Worm (Caenorhabditis elegans): ENCODE data around the gene Y41D4A.4.

Y41D4A.4 gene

ce11 chrIV:1768288-1768687 is 22.5 kb downstream of the Y41D4A.4 start, which contains the start of gene col-108:
col-108 (plus strand) TSS chrIV:1768588.
- no peak for TF ChIP-seq lin-15B (tag; optimal IDR thresholded peaks at IDR 0.05)
- no peak for TF ChIP-seq ceh-82 (tag; optimal IDR thresholded peaks at IDR 0.05)
- TF ChIP-seq mab-9 (GFP tag; IDR thresholded peaks at IDR 0.05): no peak
- TF ChIP-seq egl-27 (tag; optimal IDR thresholded peaks at IDR 0.05): no peak
- no peak for TF ChIP-seq fkh-4 (tag; optimal IDR thresholded peaks at IDR 0.05; ENCODE audit: borderline replicate concordance)
- no peak for TF ChIP-seq aly-2 (tag; optimal IDR thresholded peaks at IDR 0.05)
- TF ChIP-seq C34B4.2 (tag; optimal IDR thresholded peaks at IDR 0.05): no peak
- no peak for TF ChIP-seq F16B12.6 (tag; optimal IDR thresholded peaks at IDR 0.05)
- no peak for TF ChIP-seq elt-3 (tag; optimal IDR thresholded peaks at IDR 0.05)
- no peak for TF ChIP-seq snu-23 (GFP tag; optimal IDR thresholded peaks at IDR 0.05)
- TF ChIP-seq lsy-2 (tag; optimal IDR thresholded peaks at IDR 0.05): no peak
- no peak for TF ChIP-seq C04F5.9 (tag; optimal IDR thresholded peaks at IDR 0.05)
- TF ChIP-seq nhr-12 (tag; optimal IDR thresholded peaks at IDR 0.05): no peak
- no peak for TF ChIP-seq unc-98 (GFP tag; IDR thresholded peaks at IDR 0.05)
- no peak for TF ChIP-seq tlp-1 (tag; optimal IDR thresholded peaks at IDR 0.05)
- TF ChIP-seq pqm-1 (tag; optimal IDR thresholded peaks at IDR 0.05): no peak
- no peak for TF ChIP-seq dsc-1 (tag; optimal IDR thresholded peaks at IDR 0.05)
- TF ChIP-seq unc-30 (tag; optimal IDR thresholded peaks at IDR 0.05): no peak
- no peak for TF ChIP-seq fos-1 (tag; optimal IDR thresholded peaks at IDR 0.05)
- TF ChIP-seq pag-3 (tag; optimal IDR thresholded peaks at IDR 0.05; ENCODE audit: borderline replicate concordance, insufficient read depth): no peak

ce11 chrIV:1769074-1769473 is 23.3 kb downstream of the Y41D4A.4 start:
- peak; percentile 71 for TF ChIP-seq ceh-8 (GFP tag; optimal IDR thresholded peaks at IDR 0.05)
- TF ChIP-seq hlh-4 (tag; optimal IDR thresholded peaks at IDR 0.05): no peak
- TF ChIP-seq ets-5 (GFP tag; IDR thresholded peaks at IDR 0.05): 0 out of 2 replicates have a peak, but pooled peaks have one; percentile 41

DNA sequence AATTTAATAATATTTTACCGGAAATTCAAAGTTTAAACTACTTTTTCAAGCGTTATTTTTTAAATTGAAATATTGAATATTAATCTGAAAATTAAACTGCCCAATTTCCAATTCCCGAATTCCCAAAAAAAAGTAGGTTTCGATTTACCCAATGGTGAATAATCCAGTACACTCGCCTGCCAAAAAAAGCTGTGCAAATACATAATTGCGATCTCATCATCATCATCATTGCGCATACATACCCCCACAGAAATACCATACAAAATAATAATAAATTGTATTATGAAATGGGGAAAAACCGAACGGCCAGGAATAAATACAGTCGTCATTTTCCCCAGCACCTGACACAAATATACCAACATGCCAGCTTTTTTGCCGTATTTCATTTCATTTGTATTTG is 26.0 kb downstream of the Y41D4A.4 start, which contains the start of gene Y41D4A.1:
TSS of gene Y41D4A.1 (plus strand) at position 301 of the 400 bp plus-strand sequence.
- TF ChIP-seq efl-1 (optimal IDR thresholded peaks at IDR 0.05) (no peak), efl-1 (GFP tag; optimal IDR thresholded peaks at IDR 0.05 in 1 of 2) (peak in 1 of 2 experiments; percentile 9), egl-13 (tag; optimal IDR thresholded peaks at IDR 0.05) (no peak)

DNA sequence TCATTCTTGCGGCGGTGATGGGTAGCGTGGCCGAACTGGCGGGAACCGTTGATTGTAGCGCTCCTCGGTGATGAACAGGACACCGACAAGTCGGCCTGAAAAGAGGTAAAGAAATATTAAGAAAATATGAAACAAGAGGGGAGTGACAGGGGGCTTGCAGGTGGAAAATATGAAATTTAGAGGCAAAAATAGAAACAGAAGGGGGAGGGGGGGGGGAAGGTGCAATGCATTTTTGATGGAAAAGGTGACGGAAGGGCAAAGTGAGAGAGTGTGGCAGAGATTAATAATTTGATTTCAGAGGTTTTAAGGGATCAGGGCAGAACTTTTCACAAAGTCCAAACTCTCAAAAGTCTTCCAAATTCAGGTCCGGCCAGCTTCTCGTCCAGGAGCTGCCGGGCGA is 35.8 kb downstream of the Y41D4A.4 start, which contains the start of gene frpr-19:
TSS of gene frpr-19 (minus strand) at position 101 of the 400 bp plus-strand sequence.
- no peak for TF ChIP-seq ama-1 (optimal IDR thresholded peaks at IDR 0.05)
- TF ChIP-seq skn-1 (tag; optimal IDR thresholded peaks at IDR 0.05): no peak
- no peak for TF ChIP-seq unc-86 (tag; optimal IDR thresholded peaks at IDR 0.05)
- no peak for TF ChIP-seq lin-15B (tag; optimal IDR thresholded peaks at IDR 0.05)
- no peak for TF ChIP-seq nhr-237 (tag; optimal IDR thresholded peaks at IDR 0.05)
- TF ChIP-seq dpl-1 (GFP tag; optimal IDR thresholded peaks at IDR 0.05): no peak
- no peak for TF ChIP-seq mep-1 (tag; optimal IDR thresholded peaks at IDR 0.05)
- no peak for TF ChIP-seq egl-27 (tag; optimal IDR thresholded peaks at IDR 0.05)
- TF ChIP-seq swsn-7 (tag; optimal IDR thresholded peaks at IDR 0.05): no peak
- no peak for TF ChIP-seq ceh-8 (GFP tag; optimal IDR thresholded peaks at IDR 0.05)
- TF ChIP-seq alr-1 (tag; optimal IDR thresholded peaks at IDR 0.05; ENCODE audit: borderline replicate concordance): no peak
- no peak for TF ChIP-seq nhr-71 (tag; optimal IDR thresholded peaks at IDR 0.05)
- TF ChIP-seq Y116A8C.19 (tag; optimal IDR thresholded peaks at IDR 0.05; ENCODE audit: borderline replicate concordance): no peak
- no peak for TF ChIP-seq elt-2 (tag; optimal IDR thresholded peaks at IDR 0.05)
- TF ChIP-seq zip-4 (GFP tag; optimal IDR thresholded peaks at IDR 0.05): no peak
- no peak for TF ChIP-seq dsc-1 (tag; optimal IDR thresholded peaks at IDR 0.05)
- TF ChIP-seq nhr-90 (tag; optimal IDR thresholded peaks at IDR 0.05; ENCODE audit: poor library complexity): no peak
- TF ChIP-seq unc-98 (GFP tag; IDR thresholded peaks at IDR 0.05): no peak
- TF ChIP-seq pqm-1 (tag; optimal IDR thresholded peaks at IDR 0.05): no peak
